Fruit fly (Drosophila melanogaster): ENCODE data around the gene ind.
A peak's percentile ranks its signal among the peaks of the same experiment; 100 is the strongest.

DNA sequence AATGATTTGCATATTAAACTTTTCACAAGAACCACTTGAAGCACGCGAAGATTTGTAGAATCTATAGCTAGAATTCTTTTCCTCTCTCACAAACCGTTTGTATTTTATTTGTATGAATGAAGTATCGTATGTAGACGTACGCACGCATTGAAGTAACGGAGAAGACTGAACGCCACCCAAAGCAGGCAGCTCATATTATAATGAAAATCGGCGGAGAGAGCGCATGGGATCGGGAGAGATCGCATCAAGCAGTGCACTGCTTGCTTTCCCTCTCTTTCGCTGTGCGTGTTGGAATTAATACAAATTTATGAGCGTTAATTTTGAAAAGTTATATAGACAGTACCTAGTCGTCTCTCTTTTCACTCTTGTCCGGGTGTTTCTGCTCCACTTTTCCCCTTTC lies 35.6 kb upstream of the ind start:
- TF ChIP-seq CTCF (optimal IDR thresholded peaks at IDR 0.05), result peak; percentile 7 to 11
- no peak for TF ChIP-seq CG8478 (optimal IDR thresholded peaks at IDR 0.05)
